Worm (Caenorhabditis elegans) whole organism, mixed stage, embryonic: ENCODE measurements around the gene F32D1.8.

Experiments used
- M03D4.4 ChIP-seq: sonication (generic microtip); optimal IDR thresholded peaks from 2 replicates; lab custom pipeline; 2017; ENCODE audit warnings: mild to moderate bottlenecking, missing genetic modification characterization, missing compliant biosample characterization
- bed-3 ChIP-seq: fragments of 200-800 bp; sonication (Bioruptor generic); optimal IDR thresholded peaks from 3 replicates; lab custom pipeline; 2018; ENCODE audit warnings: mild to moderate bottlenecking, missing genetic modification characterization, moderate library complexity, missing compliant biosample characterization
- blmp-1 ChIP-seq: fragments of 150-350 bp; optimal IDR thresholded peaks from 2 replicates; lab custom pipeline; 2014; ENCODE audit warnings: missing biosample characterization, missing genetic modification characterization
- ceh-39 ChIP-seq: fragments of 150-350 bp; optimal IDR thresholded peaks from 2 replicates; lab custom pipeline; 2014; ENCODE audit warnings: missing biosample characterization, missing genetic modification characterization
- ceh-43 ChIP-seq: fragments of 200-800 bp; sonication (Bioruptor generic); optimal IDR thresholded peaks from 2 replicates; lab custom pipeline; 2018; ENCODE audit warnings: mild to moderate bottlenecking, missing genetic modification characterization, moderate library complexity, missing compliant biosample characterization
- ceh-83 ChIP-seq: fragments of 200-800 bp; sonication (Bioruptor generic); optimal IDR thresholded peaks from 2 replicates; lab custom pipeline; 2018; ENCODE audit warnings: mild to moderate bottlenecking, missing genetic modification characterization, missing compliant biosample characterization
- ces-1 ChIP-seq: fragments of 150-350 bp; optimal IDR thresholded peaks from 2 replicates; lab custom pipeline; 2014; ENCODE audit warnings: missing biosample characterization, missing genetic modification reagents, missing genetic modification characterization
- cnd-1 ChIP-seq: fragments of 200-800 bp; sonication (Bioruptor generic); optimal IDR thresholded peaks from 2 replicates; lab custom pipeline; 2018; ENCODE audit warnings: mild to moderate bottlenecking, missing genetic modification characterization, missing compliant biosample characterization
- elt-1 ChIP-seq: sonication (generic microtip); optimal IDR thresholded peaks from 2 replicates; lab custom pipeline; 2017; ENCODE audit warnings: missing genetic modification characterization, mild to moderate bottlenecking, missing compliant biosample characterization, antibody characterized with exemption, moderate library complexity, borderline replicate concordance; ENCODE audit not compliant: insufficient read depth
- elt-3 ChIP-seq: fragments of 150-350 bp; optimal IDR thresholded peaks from 2 replicates; lab custom pipeline; 2014; ENCODE audit warnings: missing biosample characterization, missing genetic modification characterization
- flh-1 ChIP-seq: fragments of 200-800 bp; sonication (Bioruptor generic); optimal IDR thresholded peaks from 2 replicates; lab custom pipeline; 2018; ENCODE audit warnings: mild to moderate bottlenecking, missing genetic modification characterization, moderate library complexity, missing compliant biosample characterization
- ham-2 ChIP-seq: fragments of 200-800 bp; sonication (Bioruptor generic); optimal IDR thresholded peaks from 2 replicates; lab custom pipeline; 2018; ENCODE audit warnings: mild to moderate bottlenecking, missing genetic modification characterization, missing compliant biosample characterization
- hlh-1 ChIP-seq: fragments of 150-350 bp; optimal IDR thresholded peaks from 2 replicates; lab custom pipeline; 2014; ENCODE audit warnings: missing biosample characterization, missing genetic modification reagents, missing genetic modification characterization
- lin-13 ChIP-seq: fragments of 150-350 bp; optimal IDR thresholded peaks from 2 replicates; lab custom pipeline; 2014; ENCODE audit warnings: missing biosample characterization, missing genetic modification characterization
- lin-32 ChIP-seq: fragments of 200-800 bp; sonication (Bioruptor generic); optimal IDR thresholded peaks from 2 replicates; lab custom pipeline; 2018; ENCODE audit warnings: mild to moderate bottlenecking, missing genetic modification characterization, missing compliant biosample characterization
- lsy-2 ChIP-seq: fragments of 150-350 bp; optimal IDR thresholded peaks from 2 replicates; lab custom pipeline; 2014; ENCODE audit warnings: missing biosample characterization, missing genetic modification characterization
- mab-5 ChIP-seq: fragments of 150-350 bp; optimal IDR thresholded peaks from 2 replicates; lab custom pipeline; 2014; ENCODE audit warnings: missing biosample characterization, missing genetic modification characterization
- mep-1 ChIP-seq: fragments of 150-350 bp; optimal IDR thresholded peaks from 2 replicates; lab custom pipeline; 2017; ENCODE audit warnings: missing biosample characterization, missing genetic modification reagents, missing genetic modification characterization, inconsistent platforms
- mls-2 ChIP-seq: sonication (generic microtip); optimal IDR thresholded peaks from 2 replicates; lab custom pipeline; 2016; ENCODE audit warnings: mild to moderate bottlenecking, missing genetic modification characterization, moderate library complexity, missing compliant biosample characterization
- nhr-12 ChIP-seq: fragments of 150-350 bp; optimal IDR thresholded peaks from 2 replicates; lab custom pipeline; 2014; ENCODE audit warnings: missing biosample characterization, missing genetic modification characterization
- nhr-2 ChIP-seq: fragments of 150-350 bp; optimal IDR thresholded peaks from 2 replicates; lab custom pipeline; 2014; ENCODE audit warnings: missing biosample characterization, missing genetic modification characterization
- nhr-28 ChIP-seq: fragments of 150-350 bp; optimal IDR thresholded peaks from 2 replicates; lab custom pipeline; 2014; ENCODE audit warnings: missing biosample characterization, missing genetic modification characterization
- nhr-76 ChIP-seq: sonication (generic microtip); optimal IDR thresholded peaks from 2 replicates; lab custom pipeline; 2017; ENCODE audit warnings: missing biosample characterization, missing genetic modification characterization
- sem-2 ChIP-seq: fragments of 200-800 bp; sonication (Bioruptor generic); optimal IDR thresholded peaks from 2 replicates; lab custom pipeline; 2018; ENCODE audit warnings: mild to moderate bottlenecking, missing genetic modification characterization, missing compliant biosample characterization
- snpc-4 ChIP-seq: fragments of 150-350 bp; optimal IDR thresholded peaks from 2 replicates; lab custom pipeline; 2014; ENCODE audit warnings: missing biosample characterization, missing genetic modification characterization
- unc-120 ChIP-seq: sonication (generic microtip); optimal IDR thresholded peaks from 2 replicates; lab custom pipeline; 2017; ENCODE audit warnings: missing genetic modification characterization, missing compliant biosample characterization; ENCODE audit not compliant: poor library complexity, severe bottlenecking
- unc-39 ChIP-seq: fragments of 150-350 bp; optimal IDR thresholded peaks from 2 replicates; lab custom pipeline; 2014; ENCODE audit warnings: missing biosample characterization, missing genetic modification characterization
- unc-62 ChIP-seq: fragments of 150-350 bp; optimal IDR thresholded peaks from 2 replicates; lab custom pipeline; 2014; ENCODE audit warnings: missing biosample characterization, missing genetic modification reagents, missing genetic modification characterization
- zip-8 ChIP-seq: fragments of 150-350 bp; optimal IDR thresholded peaks from 2 replicates; lab custom pipeline; 2014; ENCODE audit warnings: missing biosample characterization, missing genetic modification characterization
- ztf-11 ChIP-seq: fragments of 150-350 bp; optimal IDR thresholded peaks from 2 replicates; lab custom pipeline; 2014; ENCODE audit warnings: missing biosample characterization, missing genetic modification characterization

Gene F32D1.8

DNA sequence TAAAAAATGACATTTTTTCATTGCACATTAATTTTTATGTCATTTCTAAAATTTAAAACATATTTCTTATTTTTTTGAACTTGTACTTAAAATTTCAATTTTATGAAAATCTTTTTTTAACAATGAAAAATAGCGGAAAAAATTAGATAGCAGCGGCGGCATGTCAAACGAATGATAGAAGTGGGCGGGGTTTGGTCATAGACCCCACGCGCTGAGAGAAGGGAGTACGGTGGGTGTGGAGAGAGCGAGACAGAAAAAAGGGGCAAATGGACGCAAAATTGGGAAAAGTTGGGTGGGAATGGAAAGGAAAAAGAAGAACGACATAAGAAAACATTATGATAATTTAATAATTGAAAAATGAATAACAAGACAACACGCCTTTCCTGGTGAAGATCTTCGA lies 10.4 kb upstream of the F32D1.8 start:
- TF ChIP-seq sem-2 (no peak), lsy-2 (tag; lab: Kevin White, UChicago) (peak; percentile 21)

DNA sequence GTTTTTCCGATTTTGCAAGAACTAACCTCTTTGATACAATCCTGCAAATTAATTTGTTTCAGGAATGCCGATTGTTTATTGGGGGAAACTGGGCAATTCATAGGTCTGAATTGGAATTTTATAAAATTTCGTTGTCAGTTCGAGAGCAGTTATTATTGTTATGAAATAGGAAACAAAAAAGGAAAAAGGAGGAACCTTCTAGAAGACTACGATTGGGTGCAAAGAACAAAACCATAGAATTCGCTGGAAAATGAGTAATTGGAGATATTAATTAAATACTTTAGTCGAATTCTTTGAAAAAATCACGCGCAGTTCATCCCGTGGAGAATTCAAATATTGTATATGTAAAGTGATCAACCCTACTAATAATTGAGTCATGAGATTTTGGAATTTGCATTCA lies 9.9 kb upstream of the F32D1.8 start, which contains the start of gene F13A2.9:
F13A2.9 (minus strand) TSS at position 101 of the 400 bp plus-strand sequence.
- TF ChIP-seq ceh-83 (no peak), mls-2 (tag; lab: Kevin White, UChicago) (no peak), elt-3 (tag; lab: Kevin White, UChicago) (no peak), hlh-1 (tag; lab: Kevin White, UChicago) (no peak), flh-1 (no peak), ceh-39 (tag; lab: Kevin White, UChicago) (no peak), mep-1 (tag; lab: Kevin White, UChicago) (no peak), ham-2 (GFP tag; lab: Kevin White, UChicago) (no peak), unc-62 (no peak), M03D4.4 (no peak), mab-5 (no peak), ztf-11 (tag; lab: Kevin White, UChicago) (no peak), nhr-2 (tag; lab: Kevin White, UChicago) (no peak)

DNA sequence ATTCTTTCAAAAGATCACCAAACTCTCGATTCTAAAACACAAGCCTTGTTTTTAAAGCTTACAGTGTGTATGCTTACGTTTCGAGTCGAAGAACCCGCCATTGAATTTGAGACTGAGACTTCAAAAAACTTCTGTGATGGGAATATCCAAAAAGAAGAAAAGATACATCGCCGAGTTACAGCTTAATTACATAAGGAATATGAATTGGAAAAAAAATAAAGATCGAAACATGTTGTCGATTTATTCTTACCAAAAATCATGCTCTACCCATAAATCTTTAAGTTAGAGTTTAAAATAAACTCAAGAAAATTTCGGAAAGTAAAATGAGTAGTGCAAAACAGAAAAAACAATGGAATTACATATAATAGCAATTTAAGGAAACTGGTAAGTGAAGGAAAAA lies 8.7 kb upstream of the F32D1.8 start, which contains the start of gene F13A2.10:
F13A2.10 (minus strand) TSS at position 101 of the 400 bp plus-strand sequence.
- TF ChIP-seq ham-2 (GFP tag; lab: Kevin White, UChicago) (no peak), elt-1 (no peak), lin-32 (no peak), ceh-43 (no peak), flh-1 (no peak), ceh-83 (no peak), nhr-12 (tag; lab: Kevin White, UChicago) (no peak), cnd-1 (tag; lab: Kevin White, UChicago) (no peak), unc-39 (tag; lab: Kevin White, UChicago) (no peak), unc-62 (no peak), mep-1 (tag; lab: Kevin White, UChicago) (no peak), ces-1 (GFP tag; lab: Kevin White, UChicago) (no peak)
- TF ChIP-seq, all 35 proteins: peak for 0

DNA sequence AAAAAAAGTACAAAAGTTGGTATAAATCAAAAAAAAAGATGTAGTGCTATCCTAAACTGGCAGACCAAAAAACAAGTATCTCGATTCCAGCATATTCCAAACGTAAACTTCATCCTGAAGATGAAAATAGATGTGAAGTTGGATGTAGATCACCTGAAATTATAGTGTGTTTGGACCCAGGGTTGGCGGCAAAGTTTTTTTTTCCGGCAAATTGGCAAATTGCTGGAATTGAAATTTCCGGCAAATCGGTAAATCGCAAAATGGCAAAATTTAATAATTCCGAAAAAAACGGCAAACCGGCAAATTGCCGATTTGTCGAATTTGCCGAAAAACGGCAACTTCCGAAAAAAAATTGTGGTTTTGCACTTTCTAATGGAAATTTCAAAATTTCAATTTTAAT lies 7.0 kb upstream of the F32D1.8 start, which contains the start of gene F13A2.2:
F13A2.2 (minus strand) TSS at position 101 of the 400 bp plus-strand sequence.
- TF ChIP-seq nhr-28 (tag; lab: Kevin White, UChicago), result no peak
- TF ChIP-seq, all 35 proteins: peak for 0

DNA sequence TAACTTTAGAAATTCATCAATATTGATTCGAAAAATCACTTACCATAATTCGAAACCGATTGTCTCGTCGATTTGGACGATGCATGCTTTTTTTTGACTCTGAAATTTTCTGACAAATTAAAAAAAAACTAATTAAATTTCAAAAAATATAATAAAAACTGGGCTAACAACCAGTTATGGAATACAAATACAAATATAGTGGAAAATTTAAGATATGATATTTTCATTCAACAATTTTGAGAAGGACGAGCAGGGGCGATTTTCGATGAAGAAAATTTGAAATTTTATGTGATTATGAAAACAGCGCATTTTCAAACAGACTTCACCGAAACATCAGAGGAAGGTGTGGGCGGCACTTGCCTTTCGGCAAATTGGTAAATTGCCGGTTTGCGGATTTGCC lies 4.8 kb upstream of the F32D1.8 start, which contains the start of gene F13A2.1:
F13A2.1 (minus strand) TSS at position 101 of the 400 bp plus-strand sequence.
- TF ChIP-seq sem-2 (no peak), snpc-4 (tag; lab: Kevin White, UChicago) (no peak), mab-5 (no peak), flh-1 (no peak), ceh-43 (no peak), unc-120 (no peak), bed-3 (GFP tag; lab: Kevin White, UChicago) (no peak), nhr-2 (tag; lab: Kevin White, UChicago) (no peak), unc-62 (no peak)

DNA sequence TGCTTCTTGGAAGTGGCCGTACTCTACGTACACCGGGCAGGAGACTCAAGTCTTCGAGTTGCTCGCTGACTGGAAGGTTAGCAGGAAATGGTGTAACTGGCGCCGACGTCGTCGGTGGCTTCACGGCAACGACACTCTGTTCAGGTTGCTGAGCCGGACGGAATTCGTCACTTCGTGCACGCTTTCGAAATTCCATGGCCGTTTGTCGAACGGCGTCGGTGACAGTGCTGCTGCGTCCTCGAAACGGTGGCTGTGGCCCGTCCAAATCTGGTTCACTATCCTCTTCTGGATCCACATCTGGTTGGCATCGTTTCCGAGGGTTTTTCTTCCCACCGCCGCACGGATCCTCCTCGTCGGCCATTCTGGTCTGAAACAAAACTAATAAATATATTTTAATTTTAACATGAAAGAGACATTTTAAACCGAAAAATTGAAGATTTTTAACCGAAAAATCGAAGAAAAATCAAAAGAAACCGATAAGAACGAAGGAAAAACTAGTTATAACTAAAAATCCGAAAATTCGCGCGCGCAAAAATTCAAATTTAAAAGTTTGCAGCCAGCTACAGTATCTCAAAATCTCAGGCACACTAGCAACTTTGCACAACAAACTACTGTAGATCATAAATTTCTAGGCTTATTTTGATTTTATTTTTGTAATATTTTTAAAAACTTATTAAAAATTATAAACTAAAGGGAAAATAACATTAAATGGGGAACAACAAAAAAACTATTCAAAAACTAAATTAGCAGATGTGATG lies 1.5 kb downstream of the F32D1.8 start, which contains the start of gene F32D1.7:
F32D1.7 (minus strand) TSS at position 367 of the 758 bp plus-strand sequence.
- no peak for TF ChIP-seq ceh-39 (tag; lab: Kevin White, UChicago)
- TF ChIP-seq mep-1 (tag; lab: Kevin White, UChicago), result no peak
- no peak for TF ChIP-seq M03D4.4
- TF ChIP-seq blmp-1 (tag; lab: Kevin White, UChicago), result no peak
- no peak for TF ChIP-seq unc-120
- no peak for TF ChIP-seq snpc-4 (tag; lab: Kevin White, UChicago)
- no peak for TF ChIP-seq zip-8
- TF ChIP-seq nhr-12 (tag; lab: Kevin White, UChicago), result no peak
- no peak for TF ChIP-seq lsy-2 (tag; lab: Kevin White, UChicago)
- no peak for TF ChIP-seq cnd-1 (tag; lab: Kevin White, UChicago)
- TF ChIP-seq lin-13 (tag; lab: Kevin White, UChicago), result no peak
- TF ChIP-seq lin-32, result no peak
- TF ChIP-seq ztf-11 (tag; lab: Kevin White, UChicago), result no peak
- TF ChIP-seq nhr-76 (tag; lab: Kevin White, UChicago), result no peak
- TF ChIP-seq nhr-2 (tag; lab: Kevin White, UChicago), result no peak
- no peak for TF ChIP-seq ceh-43
- no peak for TF ChIP-seq elt-1
